Fruit fly (Drosophila melanogaster): Measurements from ENCODE around the gene CG31115.

Gene CG31115

DNA sequence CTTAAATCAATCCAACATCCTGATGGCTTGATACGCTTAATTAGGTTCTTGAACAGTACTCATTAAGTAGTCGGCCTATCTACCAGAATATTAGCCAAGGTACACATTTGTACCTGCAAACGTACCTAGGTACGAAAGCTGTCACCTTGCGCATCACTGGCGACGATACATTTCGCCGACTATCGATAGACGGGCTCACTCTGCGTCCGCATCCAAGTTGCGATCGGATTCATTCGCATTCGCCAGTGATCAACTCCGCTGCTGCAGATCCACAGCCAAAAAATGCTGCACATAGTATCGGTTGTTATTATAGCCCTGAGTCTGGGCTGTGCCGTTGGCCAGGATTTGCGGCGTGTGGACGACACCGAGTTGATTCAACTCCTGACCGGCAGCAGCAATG, 10.8 kb downstream of the CG31115 start, which contains the start of gene CG11790:
Gene CG11790, plus strand, starts transcription at position 203 of the 400 bp plus-strand sequence.
- TF ChIP-seq ttk (GFP tag; IDR thresholded peaks at IDR 0.05) (no peak), CG18011 (GFP tag; optimal IDR thresholded peaks at IDR 0.05) (no peak), CG12104 (GFP tag; optimal IDR thresholded peaks at IDR 0.05) (no peak), NFAT (GFP tag; IDR thresholded peaks at IDR 0.05) (no peak), CG2129 (GFP tag; IDR thresholded peaks at IDR 0.05; ENCODE audit: partially characterized antibody) (peak; percentile 40; the same call in 1 of the 2 replicates), CG1603 (tag; optimal IDR thresholded peaks at IDR 0.05) (peak; percentile 59), toy (GFP tag; IDR thresholded peaks at IDR 0.05) (no peak), CG9727 (GFP tag; optimal IDR thresholded peaks at IDR 0.05) (no peak), dysf (GFP tag; IDR thresholded peaks at IDR 0.05) (no peak), NfI (GFP tag; optimal IDR thresholded peaks at IDR 0.05) (peak; percentile 12), ftz-f1 (GFP tag; optimal IDR thresholded peaks at IDR 0.05) (peak; percentile 69), nau (GFP tag; optimal IDR thresholded peaks at IDR 0.05) (no peak), BEAF-32 (GFP tag; optimal IDR thresholded peaks at IDR 0.05) (peak; percentile 74), slbo (GFP tag; IDR thresholded peaks at IDR 0.05) (no peak), CG10321 (GFP tag; IDR thresholded peaks at IDR 0.05) (no peak), CG13287 (GFP tag; IDR thresholded peaks at IDR 0.05; ENCODE audit: partially characterized antibody) (peak; percentile 88), dmrt99B (tag; optimal IDR thresholded peaks at IDR 0.05) (no peak), CG10431 (GFP tag; optimal IDR thresholded peaks at IDR 0.05) (no peak), Spps (tag; optimal IDR thresholded peaks at IDR 0.05) (no peak), nmo (GFP tag; optimal IDR thresholded peaks at IDR 0.05) (no peak), jumu (GFP tag; optimal IDR thresholded peaks at IDR 0.05) (no peak), unc-4 (GFP tag; IDR thresholded peaks at IDR 0.05; ENCODE audit: partially characterized antibody) (peak; percentile 80), vvl (GFP tag; IDR thresholded peaks at IDR 0.05) (peak; percentile 20; the same call in 1 of the 2 replicates), HLH54F (GFP tag; optimal IDR thresholded peaks at IDR 0.05) (no peak), CG11456 (GFP tag; IDR thresholded peaks at IDR 0.05) (no peak), Xbp1 (GFP tag; optimal IDR thresholded peaks at IDR 0.05) (no peak), Jarid2 (GFP tag; optimal IDR thresholded peaks at IDR 0.05) (no peak), CG13894 (tag; optimal IDR thresholded peaks at IDR 0.05) (no peak), Nf-YC (tag; optimal IDR thresholded peaks at IDR 0.05) (no peak), Sry-β (GFP tag; optimal IDR thresholded peaks at IDR 0.05) (peak; percentile 88), Hr51 (GFP tag; optimal IDR thresholded peaks at IDR 0.05) (no peak), CG12391 (tag; optimal IDR thresholded peaks at IDR 0.05) (no peak), Dad (GFP tag; optimal IDR thresholded peaks at IDR 0.05) (no peak), Adf1 (GFP tag; IDR thresholded peaks at IDR 0.05) (no peak), fd64A (GFP tag; optimal IDR thresholded peaks at IDR 0.05) (no peak), CG4820 (GFP tag; optimal IDR thresholded peaks at IDR 0.05) (no peak), zfh1 (GFP tag; IDR thresholded peaks at IDR 0.05) (no peak), CG1024 (GFP tag; IDR thresholded peaks at IDR 0.05) (no peak), CG8388 (GFP tag; optimal IDR thresholded peaks at IDR 0.05) (no peak), dm (GFP tag; optimal IDR thresholded peaks at IDR 0.05) (no peak), CG15011 (GFP tag; optimal IDR thresholded peaks at IDR 0.05) (no peak), CG3163 (GFP tag; optimal IDR thresholded peaks at IDR 0.05) (no peak), CG2202 (tag; optimal IDR thresholded peaks at IDR 0.05) (no peak), CG34224 (GFP tag; IDR thresholded peaks at IDR 0.05; ENCODE audit: partially characterized antibody) (peak; percentile 77), ham (GFP tag; IDR thresholded peaks at IDR 0.05) (no peak), CG11085 (GFP tag; IDR thresholded peaks at IDR 0.05) (no peak), ems (GFP tag; optimal IDR thresholded peaks at IDR 0.05) (no peak), wor (GFP tag; IDR thresholded peaks at IDR 0.05) (no peak), CG15696 (tag; optimal IDR thresholded peaks at IDR 0.05) (no peak), CG17186 (GFP tag; optimal IDR thresholded peaks at IDR 0.05) (peak; percentile 18), so (GFP tag; IDR thresholded peaks at IDR 0.05) (peak; percentile 47; the same call in 1 of the 3 replicates)
